Worm (Caenorhabditis elegans) whole organism, L3 larva: Measurements from ENCODE around the gene nspb-9.

Source experiments
- R02D3.7 ChIP-seq: fragments of 150-350 bp; optimal IDR thresholded peaks from 2 replicates; lab custom pipeline; 2014; ENCODE audit warnings: missing biosample characterization, missing genetic modification characterization
- ceh-16 ChIP-seq: sonication (generic microtip); optimal IDR thresholded peaks from 2 replicates; lab custom pipeline; 2017; ENCODE audit warnings: missing biosample characterization, missing genetic modification characterization
- ceh-28 ChIP-seq: fragments of 150-350 bp; optimal IDR thresholded peaks from 2 replicates; lab custom pipeline; 2014; ENCODE audit warnings: missing biosample characterization, missing genetic modification reagents, missing genetic modification characterization
- daf-12 ChIP-seq: fragments of 150-350 bp; optimal IDR thresholded peaks from 2 replicates; lab custom pipeline; 2014; ENCODE audit warnings: missing biosample characterization, missing genetic modification reagents, missing genetic modification characterization
- egl-5 ChIP-seq: fragments of 150-350 bp; optimal IDR thresholded peaks from 2 replicates; lab custom pipeline; 2017; ENCODE audit warnings: missing biosample characterization, missing genetic modification reagents, missing genetic modification characterization, inconsistent platforms
- fos-1 ChIP-seq: fragments of 150-350 bp; optimal IDR thresholded peaks from 2 replicates; lab custom pipeline; 2014; ENCODE audit warnings: missing biosample characterization, missing genetic modification characterization
- mdl-1 ChIP-seq: fragments of 150-350 bp; optimal IDR thresholded peaks from 2 replicates; lab custom pipeline; 2014; ENCODE audit warnings: missing biosample characterization, missing genetic modification characterization
- mml-1 ChIP-seq: fragments of 150-350 bp; sonication (generic microtip); optimal IDR thresholded peaks from 3 replicates; lab custom pipeline; 2014; ENCODE audit warnings: missing biosample characterization, missing genetic modification characterization
- nhr-23 ChIP-seq: fragments of 150-350 bp; optimal IDR thresholded peaks from 2 replicates; lab custom pipeline; 2014; ENCODE audit warnings: missing biosample characterization, missing genetic modification reagents, missing genetic modification characterization
- nhr-25 ChIP-seq: sonication (generic microtip); optimal IDR thresholded peaks from 2 replicates; lab custom pipeline; 2017; ENCODE audit warnings: missing biosample characterization, missing genetic modification characterization
- nhr-28 ChIP-seq: fragments of 150-350 bp; optimal IDR thresholded peaks from 2 replicates; lab custom pipeline; 2014; ENCODE audit warnings: missing biosample characterization, missing genetic modification characterization
- nhr-43 ChIP-seq: sonication (generic microtip); optimal IDR thresholded peaks from 2 replicates; lab custom pipeline; 2016; ENCODE audit warnings: mild to moderate bottlenecking, missing genetic modification characterization, missing compliant biosample characterization; ENCODE audit not compliant: poor library complexity, severe bottlenecking
- nhr-67 ChIP-seq: fragments of 150-350 bp; optimal IDR thresholded peaks from 2 replicates; lab custom pipeline; 2014; ENCODE audit warnings: missing biosample characterization, missing genetic modification characterization
- nhr-77 ChIP-seq: fragments of 150-350 bp; optimal IDR thresholded peaks from 2 replicates; lab custom pipeline; 2014; ENCODE audit warnings: missing biosample characterization, missing genetic modification characterization
- snpc-4 ChIP-seq: fragments of 150-350 bp; optimal IDR thresholded peaks from 2 replicates; lab custom pipeline; 2014; ENCODE audit warnings: missing biosample characterization, missing genetic modification characterization
- tbx-2 ChIP-seq: sonication (generic microtip); optimal IDR thresholded peaks from 2 replicates; lab custom pipeline; 2016; ENCODE audit warnings: mild to moderate bottlenecking, missing genetic modification characterization, missing compliant biosample characterization
- unc-39 ChIP-seq: sonication (generic microtip); optimal IDR thresholded peaks from 4 replicates; lab custom pipeline; 2017; ENCODE audit warnings: missing biosample characterization, missing genetic modification characterization
- zag-1 ChIP-seq: fragments of 150-350 bp; optimal IDR thresholded peaks from 2 replicates; lab custom pipeline; 2014; ENCODE audit warnings: missing biosample characterization, missing genetic modification characterization

The nspb-9 gene

ce11 chrII:14626883-14627282 lies 46.2 kb downstream of the nspb-9 start:
- TF ChIP-seq nhr-77 (tag; lab: Kevin White, UChicago), result no peak
- TF ChIP-seq nhr-23 (tag; lab: Kevin White, UChicago), result peak; percentile 22
- TF ChIP-seq nhr-67 (tag; lab: Kevin White, UChicago), result no peak
- no peak for TF ChIP-seq tbx-2
- no peak for TF ChIP-seq egl-5 (tag; lab: Kevin White, UChicago)
- no peak for TF ChIP-seq ceh-16 (tag; lab: Kevin White, UChicago)
- no peak for TF ChIP-seq unc-39 (tag; lab: Kevin White, UChicago)
- no peak for TF ChIP-seq R02D3.7 (tag; lab: Kevin White, UChicago)
- TF ChIP-seq mml-1 (tag; lab: Kevin White, UChicago), result no peak
- TF ChIP-seq zag-1 (tag; lab: Kevin White, UChicago), result no peak
- TF ChIP-seq ceh-28 (tag; lab: Kevin White, UChicago), result no peak
- TF ChIP-seq daf-12 (tag; lab: Kevin White, UChicago), result no peak
- no peak for TF ChIP-seq nhr-28 (tag; lab: Kevin White, UChicago)
- TF ChIP-seq mdl-1 (tag; lab: Kevin White, UChicago), result no peak
- peak; percentile 19 for TF ChIP-seq nhr-25 (tag; lab: Kevin White, UChicago)

- TF ChIP-seq unc-39 (tag; lab: Kevin White, UChicago), result no peak
- no peak for TF ChIP-seq nhr-77 (tag; lab: Kevin White, UChicago)
- TF ChIP-seq fos-1 (tag; lab: Kevin White, UChicago), result no peak
- no peak for TF ChIP-seq snpc-4 (tag; lab: Kevin White, UChicago)
- TF ChIP-seq nhr-43 (tag; lab: Kevin White, UChicago), result no peak
These were observed 46.7 kb downstream of the nspb-9 start, which contains the start of gene tag-297 for ce11 chrII:14627330-14627729. TSS of gene tag-297 (plus strand) at chrII:14627630.
